Worm (Caenorhabditis elegans) whole organism, young adult: ENCODE results near the gene dlc-1.

ENCODE experiments used
- B0019.2 ChIP-seq: fragments of 200-800 bp; sonication (Bioruptor generic); conservative IDR thresholded peaks from 2 replicates; pipeline ENCODE4 v1.3.6; 2022; ENCODE audit warnings: missing genetic modification reagents, missing genetic modification characterization, missing compliant biosample characterization
- B0261.1 ChIP-seq: sonication (generic microtip); optimal IDR thresholded peaks from 2 replicates; lab custom pipeline; 2016; ENCODE audit warnings: mild to moderate bottlenecking, missing genetic modification characterization, moderate library complexity, missing compliant biosample characterization
- B0336.3 ChIP-seq: fragments of 200-800 bp; sonication (Bioruptor generic); IDR thresholded peaks from 2 replicates; pipeline ENCODE4 v1.3.6; 2022; ENCODE audit warnings: missing genetic modification characterization, missing compliant biosample characterization
- C17E4.6 ChIP-seq: fragments of 200-800 bp; sonication (Bioruptor generic); IDR thresholded peaks from 2 replicates; pipeline ENCODE4 v1.3.6; 2022; ENCODE audit warnings: missing genetic modification reagents, missing genetic modification characterization, missing compliant biosample characterization
- K11D2.4 ChIP-seq: fragments of 200-800 bp; sonication (Bioruptor generic); IDR thresholded peaks from 2 replicates; pipeline ENCODE4 v1.3.6; 2022; ENCODE audit warnings: missing genetic modification reagents, missing genetic modification characterization, missing compliant biosample characterization
- Y53F4B.3 ChIP-seq: fragments of 200-800 bp; sonication (Bioruptor generic); IDR thresholded peaks from 2 replicates; pipeline ENCODE4 v1.3.6; 2022; ENCODE audit warnings: missing genetic modification reagents, missing genetic modification characterization, missing compliant biosample characterization
- Y53G8AR.9 ChIP-seq: fragments of 200-800 bp; sonication (Bioruptor generic); conservative IDR thresholded peaks from 2 replicates; pipeline ENCODE4 v1.3.6; 2022; ENCODE audit warnings: missing genetic modification reagents, missing genetic modification characterization, missing compliant biosample characterization
- Y56A3A.18 ChIP-seq: fragments of 200-800 bp; sonication (Bioruptor generic); IDR thresholded peaks from 2 replicates; pipeline ENCODE4 v1.3.6; 2022; ENCODE audit warnings: missing genetic modification reagents, missing genetic modification characterization, missing compliant biosample characterization
- Y79H2A.3 ChIP-seq: fragments of 200-800 bp; sonication (Bioruptor generic); conservative IDR thresholded peaks from 2 replicates; pipeline ENCODE4 v1.3.6; 2022; ENCODE audit warnings: missing genetic modification reagents, missing genetic modification characterization, missing compliant biosample characterization
- ZK185.1 ChIP-seq: sonication (generic microtip); optimal IDR thresholded peaks from 2 replicates; lab custom pipeline; 2016; ENCODE audit warnings: mild to moderate bottlenecking, missing genetic modification characterization, missing compliant biosample characterization; ENCODE audit not compliant: poor library complexity, severe bottlenecking
- ama-1 ChIP-seq, 3 experiments: fragments of 150-350 bp in 1 of 3; sonication (generic microtip) in 2 of 3; optimal IDR thresholded peaks; 2 replicates each; lab custom pipeline; 2014 to 2018; ENCODE audit warnings: missing biosample characterization in 2 of 3, missing genetic modification characterization in 2 of 3, missing genetic modification reagents in 2 of 3
- attf-5 ChIP-seq: fragments of 200-800 bp; sonication (Bioruptor generic); optimal IDR thresholded peaks from 2 replicates; lab custom pipeline; 2018; ENCODE audit warnings: mild to moderate bottlenecking, missing genetic modification characterization, missing compliant biosample characterization
- cebp-1 ChIP-seq, 2 experiments: fragments of 200-800 bp in 1 of 2; sonication (Bioruptor generic) in 1 of 2; sonication (generic microtip) in 1 of 2; IDR thresholded peaks in 1 of 2; optimal IDR thresholded peaks in 1 of 2; 2 replicates each; pipeline versions ENCODE4 v1.3.6 to Lab custom; 2017 to 2022; ENCODE audit warnings: missing compliant biosample characterization in 2 of 2, missing genetic modification characterization in 2 of 2, mild to moderate bottlenecking in 1 of 2, missing genetic modification reagents in 1 of 2, moderate library complexity in 1 of 2
- ceh-100 ChIP-seq: fragments of 200-800 bp; sonication (Bioruptor generic); IDR thresholded peaks from 2 replicates; pipeline ENCODE4 v1.3.6; 2022; ENCODE audit warnings: missing genetic modification reagents, missing genetic modification characterization, missing compliant biosample characterization
- ceh-91 ChIP-seq: fragments of 200-800 bp; sonication (Bioruptor generic); IDR thresholded peaks from 2 replicates; pipeline ENCODE4 v1.3.6; 2022; ENCODE audit warnings: missing genetic modification reagents, missing genetic modification characterization, missing compliant biosample characterization
- die-1 ChIP-seq: sonication (generic microtip); optimal IDR thresholded peaks from 2 replicates; lab custom pipeline; 2016; ENCODE audit warnings: missing genotype, mild to moderate bottlenecking, missing genetic modification characterization, missing compliant biosample characterization
- dox-1 ChIP-seq: fragments of 200-800 bp; sonication (Bioruptor generic); IDR thresholded peaks from 2 replicates; pipeline ENCODE4 v1.3.6; 2022; ENCODE audit warnings: missing genetic modification reagents, missing genetic modification characterization, missing compliant biosample characterization
- dpl-1 ChIP-seq: fragments of 150-350 bp; optimal IDR thresholded peaks from 2 replicates; lab custom pipeline; 2014; ENCODE audit warnings: missing biosample characterization, missing genetic modification reagents, missing genetic modification characterization
- efl-1 ChIP-seq: fragments of 150-350 bp; optimal IDR thresholded peaks from 2 replicates; lab custom pipeline; 2014; ENCODE audit warnings: missing biosample characterization, missing genetic modification reagents, missing genetic modification characterization
- egl-18 ChIP-seq: fragments of 200-800 bp; sonication (Bioruptor generic); IDR thresholded peaks from 2 replicates; pipeline ENCODE4 v1.3.6; 2022; ENCODE audit warnings: missing genetic modification reagents, missing genetic modification characterization, missing compliant biosample characterization
- gei-17 ChIP-seq: fragments of 200-800 bp; sonication (Bioruptor generic); optimal IDR thresholded peaks from 2 replicates; lab custom pipeline; 2018; ENCODE audit warnings: mild to moderate bottlenecking, missing genetic modification characterization, missing compliant biosample characterization
- hlh-26 ChIP-seq: fragments of 200-800 bp; sonication (Bioruptor generic); conservative IDR thresholded peaks from 2 replicates; pipeline ENCODE4 v1.3.6; 2022; ENCODE audit warnings: missing genetic modification reagents, missing genetic modification characterization, missing compliant biosample characterization
- hmg-1.2 ChIP-seq: fragments of 200-800 bp; sonication (Bioruptor generic); IDR thresholded peaks from 2 replicates; pipeline ENCODE4 v1.3.6; 2022; ENCODE audit warnings: missing genetic modification reagents, missing genetic modification characterization, missing compliant biosample characterization
- hsf-1 ChIP-seq: fragments of 200-800 bp; sonication (Bioruptor generic); IDR thresholded peaks from 2 replicates; pipeline ENCODE4 v1.3.6; 2022; ENCODE audit warnings: missing genetic modification reagents, missing genetic modification characterization, missing compliant biosample characterization
- lag-1 ChIP-seq: fragments of 200-800 bp; sonication (Bioruptor generic); IDR thresholded peaks from 2 replicates; pipeline ENCODE4 v1.3.6; 2022; ENCODE audit warnings: missing genetic modification reagents, missing genetic modification characterization, missing compliant biosample characterization
- let-526 ChIP-seq: fragments of 200-800 bp; sonication (Bioruptor generic); IDR thresholded peaks from 2 replicates; pipeline ENCODE4 v1.3.6; 2022; ENCODE audit warnings: missing genetic modification reagents, missing genetic modification characterization, missing compliant biosample characterization
- lin-40 ChIP-seq: sonication (generic microtip); optimal IDR thresholded peaks from 2 replicates; lab custom pipeline; 2016; ENCODE audit warnings: missing genetic modification characterization, mild to moderate bottlenecking, missing compliant biosample characterization, missing genotype, missing genetic modification reagents
- lin-54 ChIP-seq: fragments of 200-800 bp; sonication (Bioruptor generic); optimal IDR thresholded peaks from 2 replicates; lab custom pipeline; 2018; ENCODE audit warnings: mild to moderate bottlenecking, missing genetic modification characterization, missing compliant biosample characterization
- lir-1 ChIP-seq: fragments of 200-800 bp; sonication (Bioruptor generic); conservative IDR thresholded peaks from 2 replicates; pipeline ENCODE4 v1.3.6; 2022; ENCODE audit warnings: missing genetic modification reagents, missing genetic modification characterization, missing compliant biosample characterization
- lsl-1 ChIP-seq: fragments of 200-800 bp; sonication (Bioruptor generic); optimal IDR thresholded peaks from 2 replicates; lab custom pipeline; 2018; ENCODE audit warnings: mild to moderate bottlenecking, missing genetic modification characterization, moderate library complexity, missing compliant biosample characterization
- mcd-1 ChIP-seq: fragments of 200-800 bp; sonication (Bioruptor generic); IDR thresholded peaks from 2 replicates; pipeline ENCODE4 v1.3.6; 2022; ENCODE audit warnings: missing genetic modification reagents, missing genetic modification characterization, missing compliant biosample characterization
- nfya-1 ChIP-seq: sonication (generic microtip); optimal IDR thresholded peaks from 2 replicates; lab custom pipeline; 2017; ENCODE audit warnings: antibody characterized with exemption, missing compliant biosample characterization, missing genetic modification characterization, borderline replicate concordance; ENCODE audit not compliant: insufficient read depth
- nfya-2 ChIP-seq: fragments of 200-800 bp; sonication (Bioruptor generic); IDR thresholded peaks from 2 replicates; pipeline ENCODE4 v1.3.6; 2022; ENCODE audit warnings: missing genetic modification reagents, missing genetic modification characterization, missing compliant biosample characterization
- nhr-120 ChIP-seq: fragments of 200-800 bp; sonication (Bioruptor generic); IDR thresholded peaks from 2 replicates; pipeline ENCODE4 v1.3.6; 2022; ENCODE audit warnings: missing genetic modification characterization, missing compliant biosample characterization
- nhr-80 ChIP-seq: sonication (generic microtip); optimal IDR thresholded peaks from 2 replicates; lab custom pipeline; 2016; ENCODE audit warnings: missing genetic modification characterization, missing compliant biosample characterization
- pbrm-1 ChIP-seq: fragments of 200-800 bp; sonication (Bioruptor generic); IDR thresholded peaks from 2 replicates; pipeline ENCODE4 v1.3.6; 2022; ENCODE audit warnings: missing genetic modification reagents, missing genetic modification characterization, missing compliant biosample characterization
- rec-8 ChIP-seq, 2 experiments: sonication (generic microtip); optimal IDR thresholded peaks; 2 replicates each; lab custom pipeline; 2016; ENCODE audit warnings: mild to moderate bottlenecking in 2 of 2, missing genetic modification characterization in 2 of 2, missing genetic modification reagents in 2 of 2, missing genotype in 2 of 2, missing biosample characterization in 1 of 2, missing compliant biosample characterization in 1 of 2, moderate library complexity in 1 of 2
- repo-1 ChIP-seq: sonication (generic microtip); optimal IDR thresholded peaks from 2 replicates; lab custom pipeline; 2017; ENCODE audit warnings: mild to moderate bottlenecking, missing genetic modification characterization, missing compliant biosample characterization
- sdz-38 ChIP-seq: sonication (generic microtip); optimal IDR thresholded peaks from 2 replicates; lab custom pipeline; 2016; ENCODE audit warnings: missing genotype, missing genetic modification characterization, missing compliant biosample characterization
- sea-2 ChIP-seq: fragments of 200-800 bp; sonication (Bioruptor generic); IDR thresholded peaks from 2 replicates; pipeline ENCODE4 v1.3.6; 2022; ENCODE audit warnings: missing genetic modification characterization, missing compliant biosample characterization
- snpc-1.1 ChIP-seq: sonication (generic microtip); optimal IDR thresholded peaks from 2 replicates; lab custom pipeline; 2017; ENCODE audit warnings: missing genetic modification characterization, mild to moderate bottlenecking, missing compliant biosample characterization, antibody characterized with exemption, moderate library complexity, missing genotype, missing genetic modification reagents; ENCODE audit not compliant: insufficient read depth
- snpc-1.3 ChIP-seq: sonication (generic microtip); optimal IDR thresholded peaks from 2 replicates; lab custom pipeline; 2017; ENCODE audit warnings: missing genetic modification characterization, mild to moderate bottlenecking, missing compliant biosample characterization, antibody characterized with exemption, moderate library complexity, missing genotype, missing genetic modification reagents; ENCODE audit not compliant: insufficient read depth
- snpc-4 ChIP-seq, 5 experiments: fragments of 150-350 bp in 1 of 5; sonication (generic microtip) in 4 of 5; optimal IDR thresholded peaks; 2 replicates each; lab custom pipeline; 2014 to 2018; ENCODE audit warnings: missing genetic modification characterization in 5 of 5, missing biosample characterization in 3 of 5, antibody characterized with exemption in 2 of 5, mild to moderate bottlenecking in 2 of 5, missing compliant biosample characterization in 2 of 5, missing genotype in 2 of 5, moderate library complexity in 2 of 5, missing genetic modification reagents in 1 of 5
- sptf-2 ChIP-seq: fragments of 200-800 bp; sonication (Bioruptor generic); optimal IDR thresholded peaks from 2 replicates; lab custom pipeline; 2018; ENCODE audit warnings: mild to moderate bottlenecking, missing genetic modification characterization, missing compliant biosample characterization
- ztf-18 ChIP-seq: sonication (generic microtip); optimal IDR thresholded peaks from 2 replicates; lab custom pipeline; 2016; ENCODE audit warnings: missing genotype, mild to moderate bottlenecking, missing genetic modification characterization, missing compliant biosample characterization
- ztf-26 ChIP-seq: sonication (generic microtip); optimal IDR thresholded peaks from 2 replicates; lab custom pipeline; 2017; ENCODE audit warnings: missing genetic modification characterization, missing compliant biosample characterization

The dlc-1 gene

DNA sequence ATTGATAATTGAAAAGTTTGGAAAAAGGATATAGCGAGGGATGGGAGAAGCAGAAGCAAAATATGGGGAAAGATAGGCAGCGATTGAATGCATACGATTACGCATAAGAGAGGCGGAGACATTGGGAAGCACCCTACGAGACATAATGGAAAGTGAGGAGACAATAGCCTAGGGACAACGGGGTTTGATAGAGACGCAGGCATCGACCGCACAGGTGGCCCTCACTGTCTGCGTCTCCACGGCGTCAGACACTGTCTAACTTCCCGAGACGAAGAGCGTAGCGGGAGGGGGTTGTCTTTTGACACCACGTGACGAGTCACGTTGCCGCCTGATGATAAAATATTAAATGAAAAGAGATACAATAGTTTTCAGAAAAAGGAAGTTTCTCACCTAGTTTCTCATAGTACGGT, 42.6 kb downstream of the dlc-1 start (continued):
- TF ChIP-seq dpl-1 (GFP tag; lab: Kevin White, UChicago): no peak
- TF ChIP-seq sptf-2 (GFP tag; lab: Kevin White, UChicago): no peak
- TF ChIP-seq lin-54 (GFP tag; lab: Kevin White, UChicago): peak; percentile 71
- peak; percentile 88 for TF ChIP-seq B0336.3 (GFP tag; lab: Robert Waterston, UW)
- TF ChIP-seq ztf-18 (tag; lab: Kevin White, UChicago): peak; percentile 38
- TF ChIP-seq nhr-120 (GFP tag; lab: Robert Waterston, UW): no peak
- peak; percentile 60 for TF ChIP-seq Y56A3A.18 (GFP tag; lab: Robert Waterston, UW)
- TF ChIP-seq snpc-4 (GFP tag; optimal IDR thresholded peaks at IDR 0.05; lab: Kevin White, UChicago): no peak
- peak in 2 of 4 experiments; percentile 56 to 60 for TF ChIP-seq snpc-4 (tag; optimal IDR thresholded peaks at IDR 0.05; lab: Kevin White, UChicago)
- no peak for TF ChIP-seq nfya-2
- TF ChIP-seq Y53F4B.3: no peak
- peak; percentile 90 for TF ChIP-seq lin-40 (tag; lab: Kevin White, UChicago)
- TF ChIP-seq lir-1 (GFP tag; lab: Robert Waterston, UW): no peak
- TF ChIP-seq lsl-1: no peak
- peak; percentile 80 for TF ChIP-seq pbrm-1
- TF ChIP-seq lag-1 (GFP tag; lab: Robert Waterston, UW): no peak
- TF ChIP-seq sdz-38 (tag; lab: Kevin White, UChicago): no peak
- no peak for TF ChIP-seq nfya-1
- TF ChIP-seq Y79H2A.3 (GFP tag; lab: Robert Waterston, UW): no peak
- TF ChIP-seq hmg-1.2 (GFP tag; lab: Robert Waterston, UW): peak; percentile 99
- TF ChIP-seq hsf-1 (GFP tag; lab: Robert Waterston, UW): no peak
- TF ChIP-seq cebp-1 (GFP tag; IDR thresholded peaks at IDR 0.05; lab: Robert Waterston, UW): 0 out of 2 replicates have a peak, but pooled peaks have one; percentile 7
- TF ChIP-seq cebp-1 (tag; optimal IDR thresholded peaks at IDR 0.05; lab: Kevin White, UChicago): peak; percentile 88
- TF ChIP-seq repo-1 (tag; lab: Kevin White, UChicago): peak; percentile 89
- TF ChIP-seq ama-1 (optimal IDR thresholded peaks at IDR 0.05; lab: Kevin White, UChicago): no peak
- no peak for TF ChIP-seq ama-1 (GFP tag; optimal IDR thresholded peaks at IDR 0.05; lab: Kevin White, UChicago)
- no peak for TF ChIP-seq egl-18
- TF ChIP-seq hlh-26 (GFP tag; lab: Robert Waterston, UW): no peak
- no peak for TF ChIP-seq snpc-1.3 (tag; lab: Kevin White, UChicago)
- TF ChIP-seq K11D2.4 (GFP tag; lab: Robert Waterston, UW): peak; percentile 85
- peak; percentile 80 for TF ChIP-seq dox-1 (GFP tag; lab: Robert Waterston, UW)
- no peak for TF ChIP-seq C17E4.6 (GFP tag; lab: Robert Waterston, UW)
- no peak for TF ChIP-seq B0019.2 (GFP tag; lab: Robert Waterston, UW)
- TF ChIP-seq let-526 (GFP tag; lab: Robert Waterston, UW): peak; percentile 78
- TF ChIP-seq mcd-1 (GFP tag; lab: Robert Waterston, UW): peak; percentile 81
- TF ChIP-seq gei-17 (GFP tag; lab: Kevin White, UChicago): peak; percentile 76
- TF ChIP-seq rec-8 (tag; optimal IDR thresholded peaks at IDR 0.05; lab: Kevin White, UChicago): no peak
- peak; percentile 75 for TF ChIP-seq nhr-80 (tag; lab: Kevin White, UChicago)
- TF ChIP-seq Y53G8AR.9: no peak
- TF ChIP-seq ceh-100 (GFP tag; lab: Robert Waterston, UW): peak; percentile 51
- TF ChIP-seq ztf-26: peak; percentile 88
- TF ChIP-seq die-1: no peak
- peak; percentile 64 for TF ChIP-seq attf-5 (GFP tag; lab: Kevin White, UChicago)
- no peak for TF ChIP-seq sea-2 (GFP tag; lab: Robert Waterston, UW)
- no peak for TF ChIP-seq B0261.1
- TF ChIP-seq snpc-1.1 (tag; lab: Kevin White, UChicago): no peak
- no peak for TF ChIP-seq ceh-91
- TF ChIP-seq efl-1 (GFP tag; lab: Kevin White, UChicago): no peak
- TF ChIP-seq ZK185.1 (tag; lab: Kevin White, UChicago): peak; percentile 69
